Fruit fly (Drosophila melanogaster): Measurements from ENCODE around the gene CG8001.

Gene CG8001

dm6 chr3L:1742552-1743097 is 13.3 kb upstream of the CG8001 start (continued):
- peak; percentile 48 for TF ChIP-seq ATbp (GFP tag; optimal IDR thresholded peaks at IDR 0.05)
- TF ChIP-seq nau (GFP tag; optimal IDR thresholded peaks at IDR 0.05) = peak; percentile 5
- no peak for TF ChIP-seq Nf-YA (GFP tag; IDR thresholded peaks at IDR 0.05)
- TF ChIP-seq kni (GFP tag; optimal IDR thresholded peaks at IDR 0.05) = peak; percentile 13
- no peak for TF ChIP-seq Atf-2 (GFP tag; optimal IDR thresholded peaks at IDR 0.05)
- TF ChIP-seq CG11723 (GFP tag; optimal IDR thresholded peaks at IDR 0.05) = no peak
- no peak for TF ChIP-seq CG8359 (GFP tag; optimal IDR thresholded peaks at IDR 0.05; ENCODE audit: borderline replicate concordance)
- no peak for TF ChIP-seq Bteb2 (GFP tag; optimal IDR thresholded peaks at IDR 0.05)
- TF ChIP-seq CG7987 (GFP tag; optimal IDR thresholded peaks at IDR 0.05) = peak; percentile 8
- peak; percentile 35 for TF ChIP-seq HLHmδ (GFP tag; optimal IDR thresholded peaks at IDR 0.05)
- no peak for TF ChIP-seq Neu2 (GFP tag; optimal IDR thresholded peaks at IDR 0.05; ENCODE audit: borderline replicate concordance)
- TF ChIP-seq CG34376 (GFP tag; optimal IDR thresholded peaks at IDR 0.05) = peak; percentile 94
- TF ChIP-seq CG8281 (tag; optimal IDR thresholded peaks at IDR 0.05) = peak; percentile 78
- TF ChIP-seq CG18011 (GFP tag; optimal IDR thresholded peaks at IDR 0.05) = no peak
- no peak for TF ChIP-seq ro (GFP tag; IDR thresholded peaks at IDR 0.05)
- no peak; the same call in 1 of the 2 replicates for TF ChIP-seq sim (GFP tag; IDR thresholded peaks at IDR 0.05)
- TF ChIP-seq kay (GFP tag; optimal IDR thresholded peaks at IDR 0.05) = no peak
- TF ChIP-seq CG3995 (GFP tag; optimal IDR thresholded peaks at IDR 0.05) = no peak
- peak; percentile 67 for TF ChIP-seq Kr (GFP tag; optimal IDR thresholded peaks at IDR 0.05)
- no peak for TF ChIP-seq CG13894 (tag; optimal IDR thresholded peaks at IDR 0.05)
- TF ChIP-seq CkIIα-i1 (GFP tag; IDR thresholded peaks at IDR 0.05) = no peak
- TF ChIP-seq CG7357 (GFP tag; IDR thresholded peaks at IDR 0.05) = no peak
- no peak for TF ChIP-seq p53 (GFP tag; optimal IDR thresholded peaks at IDR 0.05)
- no peak for TF ChIP-seq yki (optimal IDR thresholded peaks at IDR 0.05)
- TF ChIP-seq CG7372 (GFP tag; IDR thresholded peaks at IDR 0.05) = no peak
- TF ChIP-seq bbx (GFP tag; IDR thresholded peaks at IDR 0.05; ENCODE audit: partially characterized antibody) = no peak

- no peak for TF ChIP-seq prd (optimal IDR thresholded peaks at IDR 0.05)
- no peak for TF ChIP-seq prd (GFP tag; IDR thresholded peaks at IDR 0.05)
- TF ChIP-seq CG12391 (tag; optimal IDR thresholded peaks at IDR 0.05) = no peak
- TF ChIP-seq sug (tag; optimal IDR thresholded peaks at IDR 0.05) = peak; percentile 98
- no peak for TF ChIP-seq Mes4 (GFP tag; optimal IDR thresholded peaks at IDR 0.05)
- TF ChIP-seq CG17328 (GFP tag; IDR thresholded peaks at IDR 0.05) = no peak
- TF ChIP-seq Xrp1 (GFP tag; IDR thresholded peaks at IDR 0.05) = no peak
- TF ChIP-seq grn (GFP tag; optimal IDR thresholded peaks at IDR 0.05) = peak; percentile 81
- peak; percentile 63 for TF ChIP-seq D19A (tag; optimal IDR thresholded peaks at IDR 0.05)
- TF ChIP-seq CG33557 (GFP tag; optimal IDR thresholded peaks at IDR 0.05) = no peak
- peak; percentile 21 for TF ChIP-seq sd (tag; optimal IDR thresholded peaks at IDR 0.05)
- no peak for TF ChIP-seq Eip74EF (GFP tag; optimal IDR thresholded peaks at IDR 0.05)
- TF ChIP-seq CG34376 (GFP tag; optimal IDR thresholded peaks at IDR 0.05) = peak; percentile 42
- no peak for TF ChIP-seq CG2712 (tag; optimal IDR thresholded peaks at IDR 0.05)
- no peak for TF ChIP-seq gcm (GFP tag; optimal IDR thresholded peaks at IDR 0.05)
- no peak for TF ChIP-seq dmrt11E (tag; optimal IDR thresholded peaks at IDR 0.05)
- TF ChIP-seq jumu (GFP tag; optimal IDR thresholded peaks at IDR 0.05) = no peak
- no peak for TF ChIP-seq BEAF-32 (GFP tag; optimal IDR thresholded peaks at IDR 0.05)
- TF ChIP-seq GATAe (GFP tag; conservative IDR thresholded peaks at IDR 0.05) = peak; percentile 46; the same call in 1 of the 2 replicates
- no peak for TF ChIP-seq row (GFP tag; IDR thresholded peaks at IDR 0.05)
- no peak for TF ChIP-seq NC2α (GFP tag; optimal IDR thresholded peaks at IDR 0.05)
- no peak for TF ChIP-seq CG6175 (GFP tag; IDR thresholded peaks at IDR 0.05)
- TF ChIP-seq CG13424 (tag; optimal IDR thresholded peaks at IDR 0.05) = no peak
- TF ChIP-seq crc (GFP tag; optimal IDR thresholded peaks at IDR 0.05) = no peak
- no peak for TF ChIP-seq CG16815 (GFP tag; optimal IDR thresholded peaks at IDR 0.05)
- TF ChIP-seq CG6765 (GFP tag; optimal IDR thresholded peaks at IDR 0.05) = no peak
- no peak for TF ChIP-seq dm (GFP tag; optimal IDR thresholded peaks at IDR 0.05)
These were observed 10.5 kb upstream of the CG8001 start for dm6 chr3L:1745432-1745831.
